Worm (Caenorhabditis elegans): ENCODE measurements around the gene eif-2Bepsilon.

Gene eif-2Bepsilon

DNA sequence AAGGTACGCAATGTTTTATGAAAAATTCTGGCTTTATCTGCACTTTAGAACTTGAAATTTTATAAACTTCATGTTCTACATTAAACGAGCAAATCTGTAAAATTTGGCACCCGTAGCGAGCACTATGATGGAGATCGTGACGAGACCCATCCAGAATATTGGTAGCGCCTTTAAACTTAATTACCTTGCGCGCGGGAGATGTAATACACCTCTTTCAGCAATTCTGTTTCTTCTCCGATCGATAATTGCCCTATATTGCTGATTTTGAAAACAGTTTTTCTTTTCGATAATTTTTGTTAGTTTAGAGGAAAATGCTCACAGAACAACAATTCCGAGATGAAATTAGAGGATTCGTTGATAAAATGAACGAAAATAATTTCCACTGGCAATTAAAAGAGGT lies 2.8 kb upstream of the eif-2Bepsilon start, which contains the start of gene atg-10:
TSS of gene atg-10 (plus strand) at position 301 of the 400 bp plus-strand sequence.
- TF ChIP-seq sma-9 (GFP tag; optimal IDR thresholded peaks at IDR 0.05) (no peak), sma-9 (tag; optimal IDR thresholded peaks at IDR 0.05) (no peak), F13H6.1 (tag; optimal IDR thresholded peaks at IDR 0.05) (no peak), lsy-2 (tag; optimal IDR thresholded peaks at IDR 0.05) (no peak), dmd-4 (tag; optimal IDR thresholded peaks at IDR 0.05) (no peak), mdl-1 (tag; optimal IDR thresholded peaks at IDR 0.05) (no peak), elt-1 (tag; optimal IDR thresholded peaks at IDR 0.05) (no peak), unc-55 (GFP tag; optimal IDR thresholded peaks at IDR 0.05) (no peak), nhr-77 (tag; optimal IDR thresholded peaks at IDR 0.05) (no peak), R02D3.7 (tag; optimal IDR thresholded peaks at IDR 0.05) (no peak), fos-1 (tag; optimal IDR thresholded peaks at IDR 0.05) (no peak), lin-39 (tag; optimal IDR thresholded peaks at IDR 0.05) (no peak), ztf-1 (GFP tag; conservative IDR thresholded peaks at IDR 0.05) (no peak), lin-13 (GFP tag; optimal IDR thresholded peaks at IDR 0.05) (no peak), ztf-11 (tag; optimal IDR thresholded peaks at IDR 0.05) (no peak), nhr-23 (tag; optimal IDR thresholded peaks at IDR 0.05) (no peak), aly-2 (tag; optimal IDR thresholded peaks at IDR 0.05) (no peak), mbf-1 (tag; optimal IDR thresholded peaks at IDR 0.05) (no peak), Y55F3AM.14 (GFP tag; optimal IDR thresholded peaks at IDR 0.05) (no peak), nhr-6 (tag; optimal IDR thresholded peaks at IDR 0.05) (no peak)

DNA sequence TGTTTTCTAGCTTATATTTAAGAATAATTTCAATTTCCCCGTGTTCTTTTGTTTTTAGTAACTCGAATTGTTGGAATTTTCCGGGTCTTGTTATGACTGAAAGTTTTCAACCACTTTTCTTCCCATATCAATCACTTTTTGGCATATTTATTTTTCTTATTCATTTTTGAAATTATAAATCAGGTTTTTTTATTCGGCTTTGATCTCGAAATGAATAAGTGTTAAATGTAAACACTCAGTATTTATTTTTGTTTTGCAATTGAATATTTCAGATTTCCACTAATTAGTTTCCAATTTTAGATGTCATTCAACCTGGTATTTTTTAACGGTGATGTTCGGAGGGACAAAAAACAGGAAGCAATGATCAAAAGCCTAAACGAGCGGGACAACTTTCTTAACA lies 2.9 kb downstream of the eif-2Bepsilon start, which contains the start of gene etc-1:
TSS of gene etc-1 (plus strand) at position 301 of the 400 bp plus-strand sequence.
- TF ChIP-seq skn-1 (tag; optimal IDR thresholded peaks at IDR 0.05) (no peak), dmd-4 (tag; optimal IDR thresholded peaks at IDR 0.05) (no peak), ZK546.5 (tag; optimal IDR thresholded peaks at IDR 0.05) (no peak), nhr-25 (tag; optimal IDR thresholded peaks at IDR 0.05) (no peak), ceh-16 (tag; optimal IDR thresholded peaks at IDR 0.05) (no peak), ztf-1 (GFP tag; conservative IDR thresholded peaks at IDR 0.05) (no peak), elt-3 (tag; optimal IDR thresholded peaks at IDR 0.05) (no peak), mdl-1 (tag; optimal IDR thresholded peaks at IDR 0.05) (no peak), unc-55 (GFP tag; optimal IDR thresholded peaks at IDR 0.05) (no peak)

DNA sequence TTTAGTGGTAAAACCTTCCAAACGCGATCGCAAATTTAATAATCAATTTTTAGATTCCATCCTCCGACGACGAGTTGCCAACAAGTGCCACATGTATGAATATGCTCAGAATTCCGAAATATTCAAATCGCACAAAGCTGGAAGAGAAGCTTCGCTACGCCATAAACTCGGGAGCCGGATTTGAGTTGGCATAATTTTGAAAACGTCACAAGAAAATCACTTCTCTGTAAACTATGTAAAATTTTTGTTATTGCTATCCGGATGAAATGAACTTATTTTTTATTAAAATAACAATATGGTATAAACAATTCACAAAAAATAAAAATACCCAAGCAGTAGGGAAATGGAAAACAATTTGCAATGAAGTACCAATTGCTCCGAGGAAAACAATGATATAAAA lies 7.2 kb downstream of the eif-2Bepsilon start:
- TF ChIP-seq nhr-129 (tag; optimal IDR thresholded peaks at IDR 0.05) (no peak), sma-3 (GFP tag; optimal IDR thresholded peaks at IDR 0.05) (no peak), nhr-11 (tag; optimal IDR thresholded peaks at IDR 0.05) (no peak), Y55F3AM.14 (GFP tag; optimal IDR thresholded peaks at IDR 0.05) (no peak), ZK546.5 (tag; optimal IDR thresholded peaks at IDR 0.05) (no peak), nhr-12 (tag; optimal IDR thresholded peaks at IDR 0.05) (no peak)

DNA sequence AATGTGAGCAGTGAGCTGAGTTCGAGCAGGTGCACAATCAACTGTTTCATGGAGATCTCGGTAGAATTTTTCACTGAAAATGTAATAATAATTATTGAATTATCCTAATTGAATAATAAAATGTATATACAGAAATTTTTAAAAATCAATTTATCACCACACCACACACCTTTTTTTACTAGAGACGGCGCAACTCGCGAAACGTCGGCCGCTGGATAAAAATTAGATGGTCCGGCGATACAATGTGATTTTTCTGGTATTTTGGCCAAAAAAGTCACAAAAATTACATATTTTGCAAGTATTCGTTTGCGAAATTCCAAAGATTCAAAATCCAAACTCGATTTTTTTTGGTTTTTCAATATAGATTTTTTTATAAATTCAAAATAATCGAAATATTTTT lies 9.2 kb downstream of the eif-2Bepsilon start:
- TF ChIP-seq snpc-4 (tag; optimal IDR thresholded peaks at IDR 0.05), result peak; percentile 35
- TF ChIP-seq sem-4 (tag; optimal IDR thresholded peaks at IDR 0.05), result no peak
- TF ChIP-seq zag-1 (tag; optimal IDR thresholded peaks at IDR 0.05), result no peak
- TF ChIP-seq peb-1 (tag; optimal IDR thresholded peaks at IDR 0.05), result no peak

DNA sequence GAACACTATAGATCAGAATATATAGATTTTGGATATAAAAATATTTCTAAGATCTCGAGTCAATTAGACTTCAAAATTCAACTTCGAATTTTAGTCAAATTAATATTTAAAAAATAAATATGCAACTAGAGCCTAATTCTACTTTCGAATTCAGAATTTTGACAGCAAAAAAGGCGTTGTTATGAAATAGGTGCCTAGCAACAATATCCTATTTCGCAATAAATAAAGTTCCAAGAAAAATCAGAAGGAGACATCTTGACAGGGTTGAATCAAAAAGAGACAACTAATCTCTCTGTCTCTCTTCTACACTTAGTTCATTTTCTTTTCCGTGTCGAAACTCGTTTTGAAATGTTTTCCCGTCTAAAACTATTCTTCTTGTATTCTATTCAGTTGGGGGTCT lies 13.7 kb downstream of the eif-2Bepsilon start:
- TF ChIP-seq nhr-25 (tag; optimal IDR thresholded peaks at IDR 0.05), result peak; percentile 16
- no peak for TF ChIP-seq ceh-82 (tag; optimal IDR thresholded peaks at IDR 0.05)
- TF ChIP-seq mdl-1 (tag; optimal IDR thresholded peaks at IDR 0.05), result no peak

DNA sequence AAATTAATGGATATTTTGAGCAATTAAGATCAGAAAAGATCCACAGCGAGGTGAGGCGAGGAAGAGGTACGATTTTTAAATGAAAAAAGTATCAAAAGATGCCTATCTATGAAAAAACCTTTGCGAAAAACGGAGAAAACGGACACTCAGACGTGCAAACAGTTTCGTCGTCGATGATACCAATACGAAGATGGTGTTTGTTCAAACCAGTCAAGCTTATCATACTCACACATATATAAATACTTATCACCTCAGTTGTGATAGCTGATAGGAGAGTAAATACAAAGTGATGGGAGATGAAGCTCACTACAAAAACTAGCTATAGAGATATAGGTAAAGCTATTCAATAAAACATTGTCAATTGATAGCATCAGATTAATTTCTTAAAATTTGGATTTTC lies 18.1 kb downstream of the eif-2Bepsilon start:
- TF ChIP-seq fos-1 (tag; optimal IDR thresholded peaks at IDR 0.05), result peak; percentile 40
- no peak for TF ChIP-seq ztf-1 (GFP tag; conservative IDR thresholded peaks at IDR 0.05)
- TF ChIP-seq R02D3.7 (tag; optimal IDR thresholded peaks at IDR 0.05), result no peak
- TF ChIP-seq lsy-2 (tag; optimal IDR thresholded peaks at IDR 0.05), result no peak
